Worm (Caenorhabditis elegans) whole organism, L4/young adult: ENCODE data around the gene aqp-11.

Experiments
- W03F9.2 ChIP-seq: fragments of 150-350 bp; optimal IDR thresholded peaks from 2 replicates; lab custom pipeline; 2014; ENCODE audit warnings: missing biosample characterization, missing genetic modification characterization
- him-1 ChIP-seq: sonication (generic microtip); optimal IDR thresholded peaks from 2 replicates; lab custom pipeline; 2016; ENCODE audit warnings: missing genotype, missing genetic modification reagents, missing genetic modification characterization, missing compliant biosample characterization

DNA sequence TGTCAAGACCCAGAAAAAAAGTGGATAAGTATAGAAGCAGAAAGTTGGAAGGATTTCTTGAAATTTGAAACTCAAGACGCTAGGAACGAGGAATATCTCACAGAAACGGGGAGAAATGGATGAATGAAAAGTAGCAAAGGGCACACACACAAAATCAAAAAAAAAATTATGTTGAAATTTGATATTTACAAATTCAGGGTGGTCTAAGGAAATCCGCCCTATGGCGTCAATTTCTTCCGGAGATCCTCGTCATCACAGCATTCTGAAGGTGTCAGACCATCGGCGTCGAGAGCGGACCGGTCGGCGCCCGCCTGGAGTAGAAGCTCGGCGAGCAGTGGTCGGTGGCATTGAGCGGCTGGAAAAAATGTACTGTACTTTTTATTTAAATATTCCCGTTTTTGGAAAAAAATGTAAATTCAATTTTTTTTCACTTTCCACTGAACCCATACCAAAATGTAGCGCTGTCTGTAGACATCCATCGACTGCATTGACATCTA lies 33.0 kb upstream of the aqp-11 start:
- TF ChIP-seq him-1 (tag; lab: Kevin White, UChicago): no peak
- TF ChIP-seq W03F9.2: no peak
